Fruit fly (Drosophila melanogaster) whole organism, wandering third instar larva: ENCODE results near the gene CG13251.

Experiments
- Abd-B ChIP-seq: fragments of >200 bp; optimal IDR thresholded peaks from 2 replicates; lab custom pipeline; 2017; ENCODE audit warnings: missing biosample characterization, missing genetic modification characterization
- CG32264 ChIP-seq: fragments of 200-800 bp; sonication (Bioruptor generic); optimal IDR thresholded peaks from 2 replicates; lab custom pipeline; 2016; ENCODE audit warnings: missing biosample characterization, missing genetic modification characterization
- CG9705 ChIP-seq: fragments of 200-800 bp; sonication (Bioruptor generic); optimal IDR thresholded peaks from 2 replicates; lab custom pipeline; 2018; ENCODE audit warnings: missing biosample characterization, mild to moderate bottlenecking, missing genetic modification characterization
- CrebA ChIP-seq: fragments of 200-800 bp; sonication (Bioruptor generic); optimal IDR thresholded peaks from 2 replicates; lab custom pipeline; 2016; ENCODE audit warnings: missing biosample characterization, mild to moderate bottlenecking, missing genetic modification characterization, borderline replicate concordance
- Dfd ChIP-seq: fragments of >200 bp; optimal IDR thresholded peaks from 2 replicates; lab custom pipeline; 2017; ENCODE audit warnings: missing biosample characterization, missing genetic modification characterization
- Dif ChIP-seq: fragments of 200-275, 200-300 bp; sonication (Bioruptor generic); optimal IDR thresholded peaks from 2 replicates; lab custom pipeline; 2018; ENCODE audit warnings: missing biosample characterization, missing genetic modification characterization; ENCODE audit not compliant: partially characterized antibody
- GATAd ChIP-seq: sonication (Bioruptor generic); optimal IDR thresholded peaks from 2 replicates; lab custom pipeline; 2016; ENCODE audit warnings: missing biosample characterization, missing genetic modification characterization
- HLH106 ChIP-seq: fragments of 200-800 bp; optimal IDR thresholded peaks from 3 replicates; lab custom pipeline; 2019; ENCODE audit warnings: missing biosample characterization, mild to moderate bottlenecking, missing genetic modification characterization, moderate library complexity
- Hnf4 ChIP-seq: fragments of 200-800 bp; sonication (Bioruptor generic); optimal IDR thresholded peaks from 2 replicates; lab custom pipeline; 2016; ENCODE audit warnings: missing biosample characterization, mild to moderate bottlenecking, missing genetic modification characterization
- Hr78 ChIP-seq: fragments of >200 bp; optimal IDR thresholded peaks from 2 replicates; lab custom pipeline; 2017; ENCODE audit warnings: missing biosample characterization, missing genetic modification characterization
- Hr83 ChIP-seq: fragments of 200-300 bp; sonication (Bioruptor generic); optimal IDR thresholded peaks from 2 replicates; lab custom pipeline; 2016; ENCODE audit warnings: missing biosample characterization, mild to moderate bottlenecking, missing genetic modification characterization, moderate library complexity; ENCODE audit not compliant: poor library complexity, severe bottlenecking
- Jra ChIP-seq: sonication (Bioruptor generic); optimal IDR thresholded peaks from 2 replicates; lab custom pipeline; 2016; ENCODE audit warnings: missing biosample characterization, missing genetic modification characterization
- Mio ChIP-seq: sonication (Bioruptor generic); optimal IDR thresholded peaks from 2 replicates; lab custom pipeline; 2016; ENCODE audit warnings: missing biosample characterization, missing genetic modification characterization
- N ChIP-seq: fragments of >200 bp; optimal IDR thresholded peaks from 2 replicates; lab custom pipeline; 2018; ENCODE audit warnings: missing biosample characterization, missing external identifiers, missing genetic modification characterization
- OdsH ChIP-seq: fragments of 200-800 bp; sonication (Bioruptor generic); optimal IDR thresholded peaks from 2 replicates; lab custom pipeline; 2016; ENCODE audit warnings: missing biosample characterization, mild to moderate bottlenecking, missing genetic modification characterization
- Rel ChIP-seq, 2 experiments: fragments of 200-800 bp; sonication (Bioruptor generic) in 1 of 2; optimal IDR thresholded peaks; 2 replicates in 1 of 2; 3 replicates in 1 of 2; lab custom pipeline; 2016 to 2019; ENCODE audit warnings: mild to moderate bottlenecking in 2 of 2, missing biosample characterization in 2 of 2, missing genetic modification characterization in 2 of 2, moderate library complexity in 1 of 2
- Sp1 ChIP-seq: fragments of 200-800 bp; sonication (Bioruptor generic); optimal IDR thresholded peaks from 3 replicates; lab custom pipeline; 2019; ENCODE audit warnings: missing biosample characterization, mild to moderate bottlenecking, missing genetic modification characterization, moderate library complexity
- Vsx2 ChIP-seq: fragments of 200-300, 225-300 bp; sonication (Bioruptor generic); optimal IDR thresholded peaks from 2 replicates; lab custom pipeline; 2018; ENCODE audit warnings: missing biosample characterization, missing genetic modification characterization; ENCODE audit not compliant: partially characterized antibody
- brk ChIP-seq: fragments of 200-800 bp; sonication (Bioruptor generic); optimal IDR thresholded peaks from 2 replicates; lab custom pipeline; 2016; ENCODE audit warnings: missing biosample characterization, mild to moderate bottlenecking, missing genetic modification characterization
- dl ChIP-seq, 2 experiments: fragments of 175-275, 200-275 bp in 1 of 2; fragments of 200-275 bp in 1 of 2; sonication (Bioruptor generic); optimal IDR thresholded peaks; lab custom pipeline; 2018; ENCODE audit warnings: mild to moderate bottlenecking in 2 of 2, missing biosample characterization in 2 of 2, missing genetic modification characterization in 2 of 2, moderate library complexity in 2 of 2; ENCODE audit not compliant: partially characterized antibody in 2 of 2, insufficient read depth in 1 of 2
- dmrt93B ChIP-seq: fragments of 200-800 bp; sonication (Bioruptor generic); optimal IDR thresholded peaks from 2 replicates; lab custom pipeline; 2018; ENCODE audit warnings: missing biosample characterization, mild to moderate bottlenecking, missing genetic modification characterization
- ey ChIP-seq: fragments of 200-800 bp; sonication (Bioruptor generic); optimal IDR thresholded peaks from 2 replicates; lab custom pipeline; 2016; ENCODE audit warnings: missing biosample characterization, missing genetic modification characterization
- foxo ChIP-seq, 2 experiments: fragments of 200-800 bp; sonication (Bioruptor generic); optimal IDR thresholded peaks; 2 replicates in 1 of 2; 3 replicates in 1 of 2; lab custom pipeline; 2016 to 2017; ENCODE audit warnings: missing biosample characterization in 2 of 2, missing genetic modification characterization in 2 of 2
- h ChIP-seq: fragments of 200-800 bp; sonication (Bioruptor generic); optimal IDR thresholded peaks from 3 replicates; lab custom pipeline; 2016; ENCODE audit warnings: missing biosample characterization, mild to moderate bottlenecking, missing genetic modification characterization
- jim ChIP-seq: fragments of 175-275, 200-325 bp; sonication (Bioruptor generic); optimal IDR thresholded peaks from 2 replicates; lab custom pipeline; 2016; ENCODE audit warnings: missing biosample characterization, mild to moderate bottlenecking, missing genetic modification characterization
- lola ChIP-seq: fragments of >200 bp; optimal IDR thresholded peaks from 2 replicates; lab custom pipeline; 2017; ENCODE audit warnings: missing biosample characterization, missing genetic modification characterization
- pan ChIP-seq: fragments of >200 bp; optimal IDR thresholded peaks from 2 replicates; lab custom pipeline; 2017
- psq ChIP-seq: fragments of 200-800 bp; sonication (Bioruptor generic); optimal IDR thresholded peaks from 3 replicates; lab custom pipeline; 2017; ENCODE audit warnings: missing biosample characterization, mild to moderate bottlenecking, missing genetic modification characterization, moderate library complexity
- rgr ChIP-seq: fragments of 200-800 bp; sonication (Bioruptor generic); optimal IDR thresholded peaks from 3 replicates; lab custom pipeline; 2016; ENCODE audit warnings: missing biosample characterization, mild to moderate bottlenecking, missing genetic modification characterization
- sage ChIP-seq: fragments of 200-800 bp; sonication (Bioruptor generic); optimal IDR thresholded peaks from 2 replicates; lab custom pipeline; 2016; ENCODE audit warnings: missing biosample characterization, mild to moderate bottlenecking, missing genetic modification characterization
- sv ChIP-seq: fragments of 200-800 bp; sonication (Bioruptor generic); optimal IDR thresholded peaks from 3 replicates; lab custom pipeline; 2016; ENCODE audit warnings: missing biosample characterization, missing genetic modification characterization
- tai ChIP-seq: sonication (Bioruptor generic); optimal IDR thresholded peaks from 2 replicates; lab custom pipeline; 2016; ENCODE audit warnings: missing biosample characterization, missing genetic modification characterization
- usp ChIP-seq: fragments of >200 bp; optimal IDR thresholded peaks from 2 replicates; lab custom pipeline; 2017; ENCODE audit warnings: missing biosample characterization, missing genetic modification characterization

CG13251 gene

DNA sequence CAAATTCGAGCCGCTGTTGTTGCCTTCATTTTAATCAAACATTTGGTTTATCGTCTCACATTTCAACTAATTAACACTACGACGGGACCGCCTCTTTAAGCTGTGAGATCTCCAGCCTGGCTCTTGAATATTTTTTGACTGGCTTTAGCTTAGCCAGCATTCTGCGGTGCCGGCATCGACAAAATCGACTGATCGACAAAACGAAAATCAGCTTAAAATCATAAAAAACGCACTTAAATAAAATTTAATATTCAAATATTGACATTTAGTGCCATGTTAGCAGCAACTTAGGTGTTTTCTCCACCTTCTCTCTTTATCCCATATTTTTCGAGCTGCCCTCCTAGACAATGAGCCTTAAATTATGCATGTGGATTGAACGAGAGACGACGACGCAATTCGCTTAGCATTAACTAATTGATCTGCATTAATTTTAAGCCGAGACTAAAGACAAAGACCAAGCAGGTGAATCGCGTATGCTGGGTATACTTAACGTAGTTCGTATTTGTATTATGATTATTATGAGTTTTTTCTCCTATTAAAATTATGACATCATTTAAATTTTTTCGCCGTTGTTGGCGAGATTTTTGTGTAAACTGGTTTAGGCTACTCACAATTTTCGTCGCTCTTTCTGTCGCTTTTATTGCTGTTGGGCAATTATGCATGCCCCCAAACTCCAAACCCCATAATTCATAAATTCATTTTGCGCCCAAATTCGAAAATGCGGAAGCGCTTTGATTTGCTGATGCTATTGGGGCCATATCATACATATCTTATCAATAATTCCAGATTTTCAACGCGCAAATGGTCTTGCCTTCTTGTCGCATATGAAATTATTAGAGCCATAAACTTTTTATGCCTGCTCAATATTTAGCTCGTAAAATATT lies 20.3 kb upstream of the CG13251 start:
- TF ChIP-seq HLH106 (tag; lab: Kevin White, UChicago) (no peak), foxo (GFP tag; optimal IDR thresholded peaks at IDR 0.05; lab: Kevin White, UChicago) (no peak), CrebA (GFP tag; lab: Kevin White, UChicago) (no peak), CG32264 (no peak), psq (GFP tag; lab: Kevin White, UChicago) (no peak), Jra (GFP tag; lab: Kevin White, UChicago) (no peak), sage (GFP tag; lab: Kevin White, UChicago) (no peak), OdsH (GFP tag; lab: Kevin White, UChicago) (no peak), sv (GFP tag; lab: Kevin White, UChicago) (no peak), CG9705 (GFP tag; lab: Kevin White, UChicago) (no peak), dl (GFP tag; optimal IDR thresholded peaks at IDR 0.05; lab: Kevin White, UChicago; ENCODE audit: insufficient read depth in 1 of 2, partially characterized antibody in 2 of 2) (no peak), Sp1 (no peak), tai (GFP tag; lab: Kevin White, UChicago) (no peak), N (no peak), pan (lab: Kevin White, UChicago) (no peak), usp (GFP tag; lab: Kevin White, UChicago) (no peak), Vsx2 (GFP tag; lab: Kevin White, UChicago) (no peak), GATAd (GFP tag; lab: Kevin White, UChicago) (no peak), Hr78 (no peak)

DNA sequence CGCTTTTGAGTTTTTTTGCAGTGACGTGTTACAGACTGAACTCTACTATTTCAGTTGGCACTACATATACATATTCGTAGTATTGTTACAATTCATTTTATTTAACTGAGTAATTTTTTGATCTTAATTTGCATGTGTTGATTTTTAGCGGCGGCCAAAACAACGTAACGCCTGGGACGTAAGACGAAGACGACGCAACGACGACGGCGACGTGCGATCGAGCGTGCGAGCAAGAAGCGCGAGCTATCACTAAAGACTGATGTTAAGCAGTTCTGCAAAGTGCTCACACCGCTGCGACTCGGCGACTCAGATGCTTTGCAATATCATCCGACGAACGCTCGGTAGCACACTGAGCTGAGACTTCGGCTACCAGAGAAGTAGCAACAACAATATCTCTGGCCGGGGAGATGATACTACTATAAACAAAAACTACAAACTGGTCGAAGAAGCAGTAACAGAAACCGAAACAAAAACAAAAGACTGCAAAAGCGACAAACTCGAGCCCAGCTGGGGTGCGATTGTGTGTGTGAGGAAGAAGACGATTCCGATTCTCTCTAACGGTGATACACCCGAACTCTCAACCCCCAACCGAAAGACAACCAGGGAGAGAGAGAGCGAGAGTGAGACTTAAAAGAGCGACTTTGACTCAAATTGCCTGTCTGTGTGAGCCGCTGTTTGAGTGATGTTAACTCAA lies 16.5 kb upstream of the CG13251 start, which contains the start of gene knrl:
knrl (minus strand) TSS at position 357 of the 694 bp plus-strand sequence.
- TF ChIP-seq h (GFP tag; lab: Kevin White, UChicago), result no peak
- TF ChIP-seq Dif (GFP tag; lab: Kevin White, UChicago), result peak; percentile 39
- TF ChIP-seq psq (GFP tag; lab: Kevin White, UChicago), result no peak
- TF ChIP-seq Hr78, result no peak
- TF ChIP-seq GATAd (GFP tag; lab: Kevin White, UChicago), result no peak
- TF ChIP-seq dmrt93B, result no peak
- no peak for TF ChIP-seq HLH106 (tag; lab: Kevin White, UChicago)
- TF ChIP-seq rgr (GFP tag; lab: Kevin White, UChicago), result no peak
- TF ChIP-seq Dfd (GFP tag; lab: Kevin White, UChicago), result no peak
- peak in 1 of 2 experiments; percentile 70 for TF ChIP-seq dl (GFP tag; optimal IDR thresholded peaks at IDR 0.05; lab: Kevin White, UChicago; ENCODE audit: insufficient read depth in 1 of 2, partially characterized antibody in 2 of 2)

DNA sequence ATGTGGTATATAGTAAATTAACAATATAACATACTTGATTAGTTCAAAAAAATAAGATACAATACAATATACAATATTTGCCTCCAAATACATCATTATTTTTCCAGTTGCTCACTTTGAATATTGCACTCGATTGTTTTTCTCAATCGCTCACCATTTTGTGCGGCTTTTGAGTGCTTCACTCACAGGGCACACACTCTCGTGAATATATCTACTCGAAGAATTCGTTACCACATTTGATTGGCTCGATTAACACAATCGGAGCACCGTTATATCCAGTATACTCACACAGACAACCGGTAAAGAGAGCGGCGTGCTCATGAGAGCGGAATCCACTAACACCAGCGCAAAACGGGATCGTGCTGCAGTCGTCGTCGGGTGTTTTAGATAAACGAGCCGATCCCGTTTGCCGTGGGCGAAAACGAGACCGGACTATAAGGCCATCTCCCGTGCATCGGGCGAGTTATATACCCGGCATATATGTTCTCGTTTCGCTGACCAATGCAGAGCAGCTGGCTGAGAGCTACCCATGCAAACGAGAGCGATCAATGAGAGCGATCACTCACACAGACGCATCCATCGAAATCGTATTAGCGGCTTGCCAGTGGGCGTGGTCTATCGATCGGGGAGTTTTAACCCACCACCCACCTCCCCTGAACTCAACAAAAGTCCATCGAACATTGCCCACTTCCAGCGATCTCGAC lies 15.4 kb upstream of the CG13251 start:
- no peak for TF ChIP-seq Rel (GFP tag; optimal IDR thresholded peaks at IDR 0.05; lab: Kevin White, UChicago)
- peak; percentile 45 for TF ChIP-seq Rel (tag; optimal IDR thresholded peaks at IDR 0.05; lab: Kevin White, UChicago)
- no peak for TF ChIP-seq OdsH (GFP tag; lab: Kevin White, UChicago)
- no peak for TF ChIP-seq Sp1
- TF ChIP-seq GATAd (GFP tag; lab: Kevin White, UChicago), result no peak
- TF ChIP-seq Dif (GFP tag; lab: Kevin White, UChicago), result peak; percentile 40
- TF ChIP-seq Mio (GFP tag; lab: Kevin White, UChicago), result no peak
- TF ChIP-seq Dfd (GFP tag; lab: Kevin White, UChicago), result no peak
- TF ChIP-seq dmrt93B, result no peak
- TF ChIP-seq lola, result no peak
- TF ChIP-seq Hr83 (GFP tag; lab: Kevin White, UChicago), result no peak
- no peak for TF ChIP-seq Hnf4 (GFP tag; lab: Kevin White, UChicago)
- TF ChIP-seq rgr (GFP tag; lab: Kevin White, UChicago), result no peak
- TF ChIP-seq CG32264, result no peak
- TF ChIP-seq sv (GFP tag; lab: Kevin White, UChicago), result no peak
- TF ChIP-seq CrebA (GFP tag; lab: Kevin White, UChicago), result peak; percentile 3
- TF ChIP-seq Abd-B (GFP tag; lab: Kevin White, UChicago), result no peak
- TF ChIP-seq jim (GFP tag; lab: Kevin White, UChicago), result no peak
- no peak for TF ChIP-seq brk
- no peak for TF ChIP-seq ey (GFP tag; lab: Kevin White, UChicago)
- TF ChIP-seq Vsx2 (GFP tag; lab: Kevin White, UChicago), result peak; percentile 38
- peak; percentile 40 to 57 for TF ChIP-seq dl (GFP tag; optimal IDR thresholded peaks at IDR 0.05; lab: Kevin White, UChicago; ENCODE audit: insufficient read depth in 1 of 2, partially characterized antibody in 2 of 2)
- TF ChIP-seq Jra (GFP tag; lab: Kevin White, UChicago), result no peak
- TF ChIP-seq, all 38 proteins: peak for 5
